Worm (Caenorhabditis elegans): ENCODE measurements around the gene hsp-12.6.

Gene hsp-12.6

ce11 chrIV:9445407-9445806, 1.6 kb downstream of the hsp-12.6 start, which contains the start of gene hsp-12.3:
Gene hsp-12.3, minus strand, starts transcription at chrIV:9445507.
- TF ChIP-seq unc-62 (GFP tag; optimal IDR thresholded peaks at IDR 0.05) = no peak

ce11 chrIV:9444417-9445026, 2.5 kb downstream of the hsp-12.6 start:
- TF ChIP-seq unc-62 (GFP tag; optimal IDR thresholded peaks at IDR 0.05) = no peak

ce11 chrIV:9443940-9444339, 3.1 kb downstream of the hsp-12.6 start, which contains the start of gene F38E11.9:
Gene F38E11.9, minus strand, starts transcription at chrIV:9444040.
- no peak for TF ChIP-seq unc-62 (GFP tag; optimal IDR thresholded peaks at IDR 0.05)

- no peak for TF ChIP-seq unc-62 (GFP tag; optimal IDR thresholded peaks at IDR 0.05)
Measured at ce11 chrIV:9442106-9442532, 4.9 kb downstream of the hsp-12.6 start.

- no peak for TF ChIP-seq unc-62 (GFP tag; optimal IDR thresholded peaks at IDR 0.05)
Measured at ce11 chrIV:9441391-9441790, 5.6 kb downstream of the hsp-12.6 start.

ce11 chrIV:9440880-9441336, 6.1 kb downstream of the hsp-12.6 start, which contains the start of gene idh-1:
Gene idh-1, minus strand, starts transcription at chrIV:9441107.
- TF ChIP-seq unc-62 (GFP tag; optimal IDR thresholded peaks at IDR 0.05) = no peak

- TF ChIP-seq unc-62 (GFP tag; optimal IDR thresholded peaks at IDR 0.05) = no peak
Measured at ce11 chrIV:9438753-9439152, 8.3 kb downstream of the hsp-12.6 start.

ce11 chrIV:9432327-9432726, 14.7 kb downstream of the hsp-12.6 start:
- TF ChIP-seq unc-62 (GFP tag; optimal IDR thresholded peaks at IDR 0.05) = no peak

ce11 chrIV:9427959-9428358, 19.1 kb downstream of the hsp-12.6 start, which contains the start of gene F59B8.1:
Gene F59B8.1, plus strand, starts transcription at chrIV:9428259.
- no peak for TF ChIP-seq unc-62 (GFP tag; optimal IDR thresholded peaks at IDR 0.05)

ce11 chrIV:9423095-9423494, 23.9 kb downstream of the hsp-12.6 start, which contains the start of gene srxa-2:
Gene srxa-2, plus strand, starts transcription at chrIV:9423395.
- TF ChIP-seq unc-62 (GFP tag; optimal IDR thresholded peaks at IDR 0.05) = no peak

ce11 chrIV:9422408-9422807, 24.6 kb downstream of the hsp-12.6 start, which contains the start of gene F56D5.9:
Gene F56D5.9, minus strand, starts transcription at chrIV:9422508.
- no peak for TF ChIP-seq unc-62 (GFP tag; optimal IDR thresholded peaks at IDR 0.05)

ce11 chrIV:9408004-9408403, 39.0 kb downstream of the hsp-12.6 start, which contains the start of gene F56D5.5:
Gene F56D5.5, minus strand, starts transcription at chrIV:9408104.
- no peak for TF ChIP-seq unc-62 (GFP tag; optimal IDR thresholded peaks at IDR 0.05)

ce11 chrIV:9403761-9404420, 43.1 kb downstream of the hsp-12.6 start:
- no peak for TF ChIP-seq unc-62 (GFP tag; optimal IDR thresholded peaks at IDR 0.05)

- TF ChIP-seq unc-62 (GFP tag; optimal IDR thresholded peaks at IDR 0.05) = no peak
Measured at ce11 chrIV:9401715-9402114, 45.3 kb downstream of the hsp-12.6 start, which contains the start of gene F56D5.6. Gene F56D5.6, plus strand, starts transcription at chrIV:9401922.

- TF ChIP-seq unc-62 (GFP tag; optimal IDR thresholded peaks at IDR 0.05) = no peak
Measured at ce11 chrIV:9398512-9398911, 48.5 kb downstream of the hsp-12.6 start, which contains the start of gene F56D5.2. Gene F56D5.2, minus strand, starts transcription at chrIV:9398612.

ce11 chrIV:9397278-9397677, 49.8 kb downstream of the hsp-12.6 start, which contains the start of gene F56D5.3:
Gene F56D5.3, plus strand, starts transcription at chrIV:9397578.
- TF ChIP-seq unc-62 (GFP tag; optimal IDR thresholded peaks at IDR 0.05) = no peak
